Fruit fly (Drosophila melanogaster) whole organism, embryonic: ENCODE results near the gene CG5214.

Experiments
- ATbp ChIP-seq: fragments of 200-800 bp; sonication (Bioruptor generic); optimal IDR thresholded peaks from 2 replicates; lab custom pipeline; 2017; ENCODE audit warnings: missing biosample characterization, mild to moderate bottlenecking, missing genetic modification characterization, missing genetic modification reagents
- Antp ChIP-seq: fragments of 200-800 bp; sonication (Bioruptor generic); optimal IDR thresholded peaks from 3 replicates; lab custom pipeline; 2016; ENCODE audit warnings: missing biosample characterization, missing genetic modification characterization
- Awh ChIP-seq: fragments of 200-800 bp; sonication (Bioruptor generic); IDR thresholded peaks from 2 replicates; pipeline ENCODE4, ENCODE4 v1.3.6; 2022; ENCODE audit warnings: missing biosample characterization, missing genetic modification characterization
- CG10462 ChIP-seq: fragments of 200-800 bp; sonication (Bioruptor generic); optimal IDR thresholded peaks from 2 replicates; lab custom pipeline; 2016; ENCODE audit warnings: missing biosample characterization, missing genetic modification characterization
- CG12299 ChIP-seq: fragments of 200-800 bp; sonication (Bioruptor generic); optimal IDR thresholded peaks from 2 replicates; lab custom pipeline; 2018; ENCODE audit warnings: missing biosample characterization, mild to moderate bottlenecking, missing genetic modification characterization
- CG12659 ChIP-seq: fragments of 200-800 bp; sonication (Bioruptor generic); optimal IDR thresholded peaks from 3 replicates; lab custom pipeline; 2017; ENCODE audit warnings: mild to moderate bottlenecking, missing biosample characterization, missing genetic modification reagents, missing genetic modification characterization
- CG13424 ChIP-seq: fragments of 200-800 bp; sonication (Bioruptor generic); optimal IDR thresholded peaks from 2 replicates; lab custom pipeline; 2019; ENCODE audit warnings: missing biosample characterization, mild to moderate bottlenecking, missing genetic modification characterization, moderate library complexity
- CG13894 ChIP-seq: fragments of 200-800 bp; sonication (Bioruptor generic); optimal IDR thresholded peaks from 3 replicates; lab custom pipeline; 2018; ENCODE audit warnings: missing biosample characterization, mild to moderate bottlenecking, missing genetic modification characterization, moderate library complexity
- CG14860 ChIP-seq: fragments of 200-800 bp; sonication (Bioruptor generic); IDR thresholded peaks from 3 replicates; pipeline ENCODE4 v1.3.6; 2022; ENCODE audit warnings: missing biosample characterization, missing genetic modification characterization; ENCODE audit not compliant: partially characterized antibody
- CG15601 ChIP-seq: fragments of 200-800 bp; sonication (Bioruptor generic); optimal IDR thresholded peaks from 3 replicates; lab custom pipeline; 2019; ENCODE audit warnings: missing biosample characterization, mild to moderate bottlenecking, missing genetic modification characterization, moderate library complexity
- CG17385 ChIP-seq: fragments of 200-800 bp; sonication (Bioruptor generic); optimal IDR thresholded peaks from 3 replicates; lab custom pipeline; 2018; ENCODE audit warnings: missing biosample characterization, mild to moderate bottlenecking, missing genetic modification characterization
- CG17802 ChIP-seq: fragments of 200-800 bp; sonication (Bioruptor generic); optimal IDR thresholded peaks from 2 replicates; lab custom pipeline; 2018; ENCODE audit warnings: missing biosample characterization, mild to moderate bottlenecking, missing genetic modification characterization, moderate library complexity
- CG18764 ChIP-seq: fragments of 200-800 bp; sonication (Bioruptor generic); optimal IDR thresholded peaks from 3 replicates; lab custom pipeline; 2016; ENCODE audit warnings: missing biosample characterization, missing genetic modification characterization
- CG3065 ChIP-seq: fragments of 200-800 bp; sonication (Bioruptor generic); optimal IDR thresholded peaks from 2 replicates; lab custom pipeline; 2016; ENCODE audit warnings: missing biosample characterization, missing genetic modification characterization
- CG31365 ChIP-seq: fragments of 200-800 bp; sonication (Bioruptor generic); optimal IDR thresholded peaks from 2 replicates; lab custom pipeline; 2018; ENCODE audit warnings: missing biosample characterization, mild to moderate bottlenecking, missing genetic modification characterization
- CG32532 ChIP-seq: fragments of 200-800 bp; sonication (Bioruptor generic); IDR thresholded peaks from 2 replicates; pipeline ENCODE4 v1.3.6; 2022; ENCODE audit warnings: missing biosample characterization, missing genetic modification characterization
- CG3407 ChIP-seq: fragments of 200-800 bp; sonication (Bioruptor generic); optimal IDR thresholded peaks from 2 replicates; lab custom pipeline; 2018; ENCODE audit warnings: missing biosample characterization, mild to moderate bottlenecking, missing genetic modification characterization
- CG34376 ChIP-seq: fragments of 200-800 bp; sonication (Bioruptor generic); optimal IDR thresholded peaks from 2 replicates; lab custom pipeline; 2018; ENCODE audit warnings: missing biosample characterization, mild to moderate bottlenecking, missing genetic modification characterization
- CG4282 ChIP-seq: fragments of 200-800 bp; sonication (Bioruptor generic); optimal IDR thresholded peaks from 2 replicates; lab custom pipeline; 2016; ENCODE audit warnings: missing biosample characterization, missing genetic modification characterization
- CG6272 ChIP-seq: fragments of 200-800 bp; sonication (Bioruptor generic); IDR thresholded peaks from 2 replicates; pipeline ENCODE4 v1.3.6; 2022; ENCODE audit warnings: missing biosample characterization, missing genetic modification characterization
- CG9932 ChIP-seq: fragments of 200-800 bp; sonication (Bioruptor generic); IDR thresholded peaks from 2 replicates; pipeline ENCODE4 v1.3.6; 2022; ENCODE audit warnings: missing biosample characterization, missing genetic modification characterization
- Dek ChIP-seq: fragments of 200-800 bp; sonication (Bioruptor generic); optimal IDR thresholded peaks from 3 replicates; lab custom pipeline; 2019; ENCODE audit warnings: missing biosample characterization, mild to moderate bottlenecking, missing genetic modification characterization, moderate library complexity
- E2f2 ChIP-seq: fragments of 200-800 bp; sonication (Bioruptor generic); IDR thresholded peaks from 2 replicates; pipeline ENCODE4 v1.3.6; 2022; ENCODE audit warnings: missing biosample characterization, missing genetic modification characterization
- ERR ChIP-seq: fragments of 200-800 bp; sonication (Bioruptor generic); optimal IDR thresholded peaks from 2 replicates; lab custom pipeline; 2016; ENCODE audit warnings: missing biosample characterization, missing genetic modification characterization
- Fer2 ChIP-seq: fragments of 200-800 bp; sonication (Bioruptor generic); optimal IDR thresholded peaks from 2 replicates; lab custom pipeline; 2018; ENCODE audit warnings: missing biosample characterization, mild to moderate bottlenecking, missing genetic modification characterization, moderate library complexity
- Hr78 ChIP-seq, 2 experiments: fragments of 200-800 bp in 1 of 2; fragments of >200 bp in 1 of 2; sonication (Bioruptor generic) in 1 of 2; optimal IDR thresholded peaks; 2 replicates each; lab custom pipeline; 2017 to 2019; ENCODE audit warnings: missing biosample characterization in 2 of 2, missing genetic modification characterization in 2 of 2, mild to moderate bottlenecking in 1 of 2, moderate library complexity in 1 of 2
- Jarid2 ChIP-seq: fragments of 200-800 bp; sonication (Bioruptor generic); optimal IDR thresholded peaks from 3 replicates; lab custom pipeline; 2017; ENCODE audit warnings: mild to moderate bottlenecking, missing biosample characterization, missing genetic modification reagents, missing genetic modification characterization
- Lpt ChIP-seq: fragments of >200 bp; optimal IDR thresholded peaks from 2 replicates; lab custom pipeline; 2018; ENCODE audit warnings: missing biosample characterization, missing genetic modification characterization
- Med ChIP-seq: fragments of 200-800 bp; sonication (Bioruptor generic); peaks from one replicate; lab custom pipeline; 2016; ENCODE audit warnings: missing biosample characterization, missing genetic modification characterization, mild to moderate bottlenecking, inconsistent platforms, moderate library complexity
- Meics ChIP-seq: fragments of 200-800 bp; sonication (Bioruptor generic); optimal IDR thresholded peaks from 2 replicates; lab custom pipeline; 2017; ENCODE audit warnings: missing biosample characterization, mild to moderate bottlenecking, missing genetic modification characterization
- Oaz ChIP-seq: fragments of 200-800 bp; sonication (Bioruptor generic); IDR thresholded peaks from 2 replicates; pipeline ENCODE4 v1.3.6; 2022; ENCODE audit warnings: missing biosample characterization, missing genetic modification characterization
- Optix ChIP-seq: fragments of 200-800 bp; sonication (Bioruptor generic); IDR thresholded peaks from 3 replicates; pipeline ENCODE4 v1.3.6; 2022; ENCODE audit warnings: missing biosample characterization, missing genetic modification characterization
- Ptx1 ChIP-seq: fragments of 200-800 bp; sonication (Bioruptor generic); IDR thresholded peaks from 2 replicates; pipeline ENCODE4 v1.3.6; 2022; ENCODE audit warnings: missing biosample characterization, missing genetic modification characterization
- Sin3A ChIP-seq: fragments of >200 bp; optimal IDR thresholded peaks from 2 replicates; lab custom pipeline; 2018
- Ssrp ChIP-seq: fragments of 200-800 bp; sonication (Bioruptor generic); optimal IDR thresholded peaks from 2 replicates; lab custom pipeline; 2018; ENCODE audit warnings: missing biosample characterization, mild to moderate bottlenecking, missing genetic modification characterization, moderate library complexity
- dm ChIP-seq: fragments of 200-800 bp; sonication (Bioruptor generic); optimal IDR thresholded peaks from 3 replicates; lab custom pipeline; 2016; ENCODE audit warnings: missing biosample characterization, missing genetic modification characterization
- dmrt11E ChIP-seq: fragments of 200-800 bp; sonication (Bioruptor generic); optimal IDR thresholded peaks from 3 replicates; lab custom pipeline; 2018; ENCODE audit warnings: missing biosample characterization, mild to moderate bottlenecking, missing genetic modification characterization, moderate library complexity
- dmrt99B ChIP-seq: fragments of 200-800 bp; sonication (Bioruptor generic); optimal IDR thresholded peaks from 2 replicates; lab custom pipeline; 2018; ENCODE audit warnings: missing biosample characterization, mild to moderate bottlenecking, missing genetic modification characterization, moderate library complexity
- eve ChIP-seq, 2 experiments: fragments of >200 bp; optimal IDR thresholded peaks; 2 replicates each; lab custom pipeline; 2017; ENCODE audit warnings: missing biosample characterization in 2 of 2, missing genetic modification characterization in 2 of 2
- gcm ChIP-seq: fragments of 200-800 bp; sonication (Bioruptor generic); optimal IDR thresholded peaks from 2 replicates; lab custom pipeline; 2019; ENCODE audit warnings: missing biosample characterization, mild to moderate bottlenecking, missing genetic modification characterization, moderate library complexity
- kah ChIP-seq: fragments of 200-800 bp; sonication (Bioruptor generic); optimal IDR thresholded peaks from 2 replicates; lab custom pipeline; 2018; ENCODE audit warnings: missing biosample characterization, mild to moderate bottlenecking, missing genetic modification characterization
- nom ChIP-seq: fragments of 200-800 bp; sonication (Bioruptor generic); optimal IDR thresholded peaks from 2 replicates; lab custom pipeline; 2017; ENCODE audit warnings: missing biosample characterization, missing genetic modification characterization, mild to moderate bottlenecking, moderate library complexity, missing genetic modification reagents
- pan ChIP-seq, 4 experiments: fragments of >200 bp in 3 of 4; fragments of 200-800 bp in 1 of 4; sonication (Bioruptor generic) in 1 of 4; optimal IDR thresholded peaks in 3 of 4; IDR thresholded peaks in 1 of 4; 2 replicates each; pipeline versions ENCODE4 v1.3.6 to Lab custom; 2017 to 2022; ENCODE audit warnings: missing biosample characterization in 2 of 4, missing genetic modification characterization in 2 of 4, mixed read lengths in 1 of 4
- pnt ChIP-seq: fragments of 200-800 bp; sonication (Bioruptor generic); optimal IDR thresholded peaks from 3 replicates; lab custom pipeline; 2016; ENCODE audit warnings: missing biosample characterization, missing genetic modification characterization
- slbo ChIP-seq: fragments of 200-800 bp; sonication (Bioruptor generic); IDR thresholded peaks from 2 replicates; pipeline ENCODE4 v1.3.6; 2022; ENCODE audit warnings: missing biosample characterization, missing genetic modification characterization
- slp2 ChIP-seq: fragments of 200-800 bp; sonication (Bioruptor generic); optimal IDR thresholded peaks from 2 replicates; lab custom pipeline; 2016; ENCODE audit warnings: missing biosample characterization, missing genetic modification characterization
- stc ChIP-seq: fragments of 200-800 bp; sonication (Bioruptor generic); IDR thresholded peaks from 2 replicates; pipeline ENCODE4 v1.3.6; 2022; ENCODE audit warnings: missing biosample characterization, missing genetic modification characterization
- stwl ChIP-seq: fragments of 200-800 bp; sonication (Bioruptor generic); optimal IDR thresholded peaks from 3 replicates; lab custom pipeline; 2018; ENCODE audit warnings: missing biosample characterization, mild to moderate bottlenecking, missing genetic modification characterization, moderate library complexity
- tin ChIP-seq: fragments of 200-800 bp; sonication (Bioruptor generic); optimal IDR thresholded peaks from 3 replicates; lab custom pipeline; 2016; ENCODE audit warnings: missing biosample characterization, missing genetic modification characterization
- trem ChIP-seq: fragments of 200-800 bp; optimal IDR thresholded peaks from 3 replicates; lab custom pipeline; 2019; ENCODE audit warnings: missing biosample characterization, mild to moderate bottlenecking, missing genetic modification characterization, moderate library complexity
- zen ChIP-seq: fragments of 200-800 bp; sonication (Bioruptor generic); optimal IDR thresholded peaks from 3 replicates; lab custom pipeline; 2018; ENCODE audit warnings: missing biosample characterization, mild to moderate bottlenecking, missing genetic modification characterization, moderate library complexity

CG5214 gene

dm6 chr3R:11234918-11235371, 9.2 kb upstream of the CG5214 start, which contains the start of the genes Arfip and CG17721 (continued):
- TF ChIP-seq CG10462 (no peak), CG12659 (GFP tag; lab: Kevin White, UChicago) (peak; percentile 81), CG17385 (GFP tag; lab: Kevin White, UChicago) (no peak), CG3407 (GFP tag; lab: Kevin White, UChicago) (no peak), CG6272 (GFP tag; lab: Robert Waterston, UW) (no peak), slp2 (GFP tag; lab: Kevin White, UChicago) (no peak), Meics (no peak), Hr78 (GFP tag; optimal IDR thresholded peaks at IDR 0.05; lab: Kevin White, UChicago) (no peak), pnt (no peak), CG32532 (GFP tag; lab: Robert Waterston, UW) (no peak), Jarid2 (no peak), CG12299 (tag; lab: Kevin White, UChicago) (peak; percentile 26), tin (GFP tag; lab: Kevin White, UChicago) (no peak), dmrt11E (no peak), CG13894 (tag; lab: Kevin White, UChicago) (no peak), Optix (GFP tag; lab: Robert Waterston, UW) (no peak), Dek (tag; lab: Kevin White, UChicago) (no peak), Lpt (GFP tag; lab: Kevin White, UChicago) (no peak), CG13424 (tag; lab: Kevin White, UChicago) (no peak), gcm (no peak), CG3065 (no peak), E2f2 (GFP tag; lab: Robert Waterston, UW) (peak; percentile 58), nom (no peak), Ptx1 (no peak), Ssrp (no peak), Oaz (no peak), Med (peak; percentile 51), CG15601 (tag; lab: Kevin White, UChicago) (no peak), CG18764 (no peak), pan (optimal IDR thresholded peaks at IDR 0.05; lab: Kevin White, UChicago) (no peak), pan (GFP tag; optimal IDR thresholded peaks at IDR 0.05 in 1 of 2, IDR thresholded peaks at IDR 0.05 in 1 of 2) (no peak), stwl (tag; lab: Kevin White, UChicago) (peak; percentile 44), stc (GFP tag; lab: Robert Waterston, UW) (no peak), slbo (GFP tag; lab: Robert Waterston, UW) (no peak), CG14860 (GFP tag; lab: Robert Waterston, UW) (no peak), eve (GFP tag; optimal IDR thresholded peaks at IDR 0.05; lab: Kevin White, UChicago) (no peak), CG17802 (tag; lab: Kevin White, UChicago) (peak; percentile 5), Awh (GFP tag; lab: Robert Waterston, UW) (no peak), CG31365 (tag; lab: Kevin White, UChicago) (peak; percentile 89), dm (GFP tag; lab: Kevin White, UChicago) (no peak), CG4282 (GFP tag; lab: Kevin White, UChicago) (no peak), Sin3A (lab: Kevin White, UChicago) (peak; percentile 93), kah (GFP tag; lab: Kevin White, UChicago) (no peak), Fer2 (tag; lab: Kevin White, UChicago) (no peak), ERR (GFP tag; lab: Kevin White, UChicago) (no peak), dmrt99B (tag; lab: Kevin White, UChicago) (no peak), ATbp (GFP tag; lab: Kevin White, UChicago) (no peak), CG34376 (GFP tag; lab: Kevin White, UChicago) (no peak), zen (tag; lab: Kevin White, UChicago) (no peak), CG9932 (GFP tag; lab: Robert Waterston, UW) (no peak), Antp (no peak), trem (tag; lab: Kevin White, UChicago) (peak; percentile 74)
